Worm (Caenorhabditis elegans) whole organism, young adult: ENCODE measurements around the gene mrpl-48.

Experiments used
- B0019.2 ChIP-seq: fragments of 200-800 bp; sonication (Bioruptor generic); conservative IDR thresholded peaks from 2 replicates; pipeline ENCODE4 v1.3.6; 2022; ENCODE audit warnings: missing genetic modification reagents, missing genetic modification characterization, missing compliant biosample characterization
- B0261.1 ChIP-seq: sonication (generic microtip); optimal IDR thresholded peaks from 2 replicates; lab custom pipeline; 2016; ENCODE audit warnings: mild to moderate bottlenecking, missing genetic modification characterization, moderate library complexity, missing compliant biosample characterization
- C06A6.2 ChIP-seq: fragments of 200-800 bp; sonication (Bioruptor generic); conservative IDR thresholded peaks from 2 replicates; pipeline ENCODE4 v1.3.6; 2022; ENCODE audit warnings: missing genetic modification characterization, missing compliant biosample characterization
- C17E4.6 ChIP-seq: fragments of 200-800 bp; sonication (Bioruptor generic); IDR thresholded peaks from 2 replicates; pipeline ENCODE4 v1.3.6; 2022; ENCODE audit warnings: missing genetic modification reagents, missing genetic modification characterization, missing compliant biosample characterization
- F33H1.4 ChIP-seq: fragments of 200-800 bp; sonication (Bioruptor generic); IDR thresholded peaks from 2 replicates; pipeline ENCODE4 v1.3.6; 2022; ENCODE audit warnings: missing genetic modification reagents, missing genetic modification characterization, missing compliant biosample characterization
- F52B5.7 ChIP-seq: sonication (generic microtip); optimal IDR thresholded peaks from 2 replicates; lab custom pipeline; 2016; ENCODE audit warnings: mild to moderate bottlenecking, missing genetic modification characterization, missing compliant biosample characterization
- F55B11.4 ChIP-seq: sonication (generic microtip); optimal IDR thresholded peaks from 2 replicates; lab custom pipeline; 2016; ENCODE audit warnings: missing compliant biosample characterization, missing genetic modification characterization, borderline replicate concordance; ENCODE audit not compliant: insufficient read depth
- F57A8.1 ChIP-seq: fragments of 200-800 bp; sonication (Bioruptor generic); optimal IDR thresholded peaks from 2 replicates; lab custom pipeline; 2018; ENCODE audit warnings: mild to moderate bottlenecking, missing genetic modification characterization, moderate library complexity, missing compliant biosample characterization
- K11D2.4 ChIP-seq: fragments of 200-800 bp; sonication (Bioruptor generic); IDR thresholded peaks from 2 replicates; pipeline ENCODE4 v1.3.6; 2022; ENCODE audit warnings: missing genetic modification reagents, missing genetic modification characterization, missing compliant biosample characterization
- Y53F4B.3 ChIP-seq: fragments of 200-800 bp; sonication (Bioruptor generic); IDR thresholded peaks from 2 replicates; pipeline ENCODE4 v1.3.6; 2022; ENCODE audit warnings: missing genetic modification reagents, missing genetic modification characterization, missing compliant biosample characterization
- Y95B8A.8 ChIP-seq: fragments of 200-800 bp; sonication (Bioruptor generic); IDR thresholded peaks from 2 replicates; pipeline ENCODE4 v1.3.6; 2022; ENCODE audit warnings: missing genetic modification reagents, missing genetic modification characterization, missing compliant biosample characterization
- ZK185.1 ChIP-seq: sonication (generic microtip); optimal IDR thresholded peaks from 2 replicates; lab custom pipeline; 2016; ENCODE audit warnings: mild to moderate bottlenecking, missing genetic modification characterization, missing compliant biosample characterization; ENCODE audit not compliant: poor library complexity, severe bottlenecking
- ama-1 ChIP-seq, 3 experiments: fragments of 150-350 bp in 1 of 3; sonication (generic microtip) in 2 of 3; optimal IDR thresholded peaks; 2 replicates each; lab custom pipeline; 2014 to 2018; ENCODE audit warnings: missing biosample characterization in 2 of 3, missing genetic modification characterization in 2 of 3, missing genetic modification reagents in 2 of 3
- aptf-3 ChIP-seq: fragments of 200-800 bp; sonication (Bioruptor generic); IDR thresholded peaks from 2 replicates; pipeline ENCODE4 v1.3.6; 2022; ENCODE audit warnings: missing genetic modification characterization, missing compliant biosample characterization
- atf-7 ChIP-seq: sonication (generic microtip); optimal IDR thresholded peaks from 2 replicates; lab custom pipeline; 2017; ENCODE audit warnings: mild to moderate bottlenecking, missing genetic modification characterization, missing compliant biosample characterization
- athp-1 ChIP-seq: sonication (generic microtip); optimal IDR thresholded peaks from 2 replicates; lab custom pipeline; 2017; ENCODE audit warnings: mild to moderate bottlenecking, missing genetic modification characterization, missing compliant biosample characterization
- attf-3 ChIP-seq: fragments of 200-800 bp; sonication (Bioruptor generic); conservative IDR thresholded peaks from 2 replicates; pipeline ENCODE4 v1.3.6; 2022; ENCODE audit warnings: missing genetic modification reagents, missing genetic modification characterization, missing compliant biosample characterization
- bed-1 ChIP-seq: fragments of 200-800 bp; sonication (Bioruptor generic); IDR thresholded peaks from 2 replicates; pipeline ENCODE4 v1.3.6; 2022; ENCODE audit warnings: missing genetic modification reagents, missing genetic modification characterization, missing compliant biosample characterization
- chd-7 ChIP-seq: sonication (generic microtip); optimal IDR thresholded peaks from 2 replicates; lab custom pipeline; 2016; ENCODE audit warnings: mild to moderate bottlenecking, missing genetic modification characterization, moderate library complexity, missing compliant biosample characterization
- dox-1 ChIP-seq: fragments of 200-800 bp; sonication (Bioruptor generic); IDR thresholded peaks from 2 replicates; pipeline ENCODE4 v1.3.6; 2022; ENCODE audit warnings: missing genetic modification reagents, missing genetic modification characterization, missing compliant biosample characterization
- dpff-1 ChIP-seq: sonication (generic microtip); optimal IDR thresholded peaks from 2 replicates; lab custom pipeline; 2017; ENCODE audit warnings: mild to moderate bottlenecking, missing genetic modification characterization, missing compliant biosample characterization
- egl-44 ChIP-seq: fragments of 200-800 bp; sonication (Bioruptor generic); IDR thresholded peaks from 2 replicates; pipeline ENCODE4 v1.3.6; 2022; ENCODE audit warnings: missing genetic modification reagents, missing genetic modification characterization, missing compliant biosample characterization
- ets-4 ChIP-seq: fragments of 200-800 bp; sonication (Bioruptor generic); optimal IDR thresholded peaks from 2 replicates; lab custom pipeline; 2018; ENCODE audit warnings: mild to moderate bottlenecking, missing genetic modification characterization, missing compliant biosample characterization
- gei-17 ChIP-seq: fragments of 200-800 bp; sonication (Bioruptor generic); optimal IDR thresholded peaks from 2 replicates; lab custom pipeline; 2018; ENCODE audit warnings: mild to moderate bottlenecking, missing genetic modification characterization, missing compliant biosample characterization
- hlh-12 ChIP-seq: sonication (generic microtip); optimal IDR thresholded peaks from 2 replicates; lab custom pipeline; 2016; ENCODE audit warnings: missing genetic modification characterization, missing compliant biosample characterization
- hrde-1 ChIP-seq: sonication (generic microtip); optimal IDR thresholded peaks from 2 replicates; lab custom pipeline; 2016; ENCODE audit warnings: missing genetic modification characterization, mild to moderate bottlenecking, missing compliant biosample characterization, moderate library complexity, missing genotype, missing genetic modification reagents, borderline replicate concordance
- let-526 ChIP-seq: fragments of 200-800 bp; sonication (Bioruptor generic); IDR thresholded peaks from 2 replicates; pipeline ENCODE4 v1.3.6; 2022; ENCODE audit warnings: missing genetic modification reagents, missing genetic modification characterization, missing compliant biosample characterization
- lin-40 ChIP-seq: sonication (generic microtip); optimal IDR thresholded peaks from 2 replicates; lab custom pipeline; 2016; ENCODE audit warnings: missing genetic modification characterization, mild to moderate bottlenecking, missing compliant biosample characterization, missing genotype, missing genetic modification reagents
- lin-54 ChIP-seq: fragments of 200-800 bp; sonication (Bioruptor generic); optimal IDR thresholded peaks from 2 replicates; lab custom pipeline; 2018; ENCODE audit warnings: mild to moderate bottlenecking, missing genetic modification characterization, missing compliant biosample characterization
- lir-1 ChIP-seq: fragments of 200-800 bp; sonication (Bioruptor generic); conservative IDR thresholded peaks from 2 replicates; pipeline ENCODE4 v1.3.6; 2022; ENCODE audit warnings: missing genetic modification reagents, missing genetic modification characterization, missing compliant biosample characterization
- lsl-1 ChIP-seq: fragments of 200-800 bp; sonication (Bioruptor generic); optimal IDR thresholded peaks from 2 replicates; lab custom pipeline; 2018; ENCODE audit warnings: mild to moderate bottlenecking, missing genetic modification characterization, moderate library complexity, missing compliant biosample characterization
- lsy-27 ChIP-seq: sonication (generic microtip); optimal IDR thresholded peaks from 2 replicates; lab custom pipeline; 2017; ENCODE audit warnings: missing genetic modification characterization, mild to moderate bottlenecking, missing compliant biosample characterization, antibody characterized with exemption, missing genotype, borderline replicate concordance; ENCODE audit not compliant: insufficient read depth
- madf-3 ChIP-seq: fragments of 200-800 bp; sonication (Bioruptor generic); IDR thresholded peaks from 2 replicates; pipeline ENCODE4 v1.3.6; 2022; ENCODE audit warnings: missing genetic modification reagents, missing genetic modification characterization, missing compliant biosample characterization
- madf-8 ChIP-seq: fragments of 200-800 bp; sonication (Bioruptor generic); conservative IDR thresholded peaks from 2 replicates; pipeline ENCODE4 v1.3.6; 2022; ENCODE audit warnings: missing genetic modification reagents, missing genetic modification characterization, missing compliant biosample characterization
- mxl-1 ChIP-seq: sonication (generic microtip); optimal IDR thresholded peaks from 2 replicates; lab custom pipeline; 2016; ENCODE audit warnings: missing genetic modification characterization, missing compliant biosample characterization
- nfyb-1 ChIP-seq: fragments of 200-800 bp; sonication (Bioruptor generic); IDR thresholded peaks from 2 replicates; pipeline ENCODE4 v1.3.6; 2022; ENCODE audit warnings: missing genetic modification reagents, missing genetic modification characterization, missing compliant biosample characterization
- nhr-80 ChIP-seq: sonication (generic microtip); optimal IDR thresholded peaks from 2 replicates; lab custom pipeline; 2016; ENCODE audit warnings: missing genetic modification characterization, missing compliant biosample characterization
- pha-4 ChIP-seq: fragments of 150-350 bp; sonication (generic microtip); optimal IDR thresholded peaks from 2 replicates; lab custom pipeline; 2014; ENCODE audit warnings: missing biosample characterization, missing genetic modification reagents, missing genetic modification characterization
- snpc-4 ChIP-seq, 5 experiments: fragments of 150-350 bp in 1 of 5; sonication (generic microtip) in 4 of 5; optimal IDR thresholded peaks; 2 replicates each; lab custom pipeline; 2014 to 2018; ENCODE audit warnings: missing genetic modification characterization in 5 of 5, missing biosample characterization in 3 of 5, antibody characterized with exemption in 2 of 5, mild to moderate bottlenecking in 2 of 5, missing compliant biosample characterization in 2 of 5, missing genotype in 2 of 5, moderate library complexity in 2 of 5, missing genetic modification reagents in 1 of 5
- sptf-2 ChIP-seq: fragments of 200-800 bp; sonication (Bioruptor generic); optimal IDR thresholded peaks from 2 replicates; lab custom pipeline; 2018; ENCODE audit warnings: mild to moderate bottlenecking, missing genetic modification characterization, missing compliant biosample characterization
- tbp1 ChIP-seq: fragments of 200-800 bp; sonication (Bioruptor generic); optimal IDR thresholded peaks from 2 replicates; lab custom pipeline; 2018; ENCODE audit warnings: mild to moderate bottlenecking, missing genetic modification characterization, missing compliant biosample characterization
- tlf-1 ChIP-seq: fragments of 200-800 bp; sonication (Bioruptor generic); optimal IDR thresholded peaks from 2 replicates; lab custom pipeline; 2018; ENCODE audit warnings: mild to moderate bottlenecking, missing genetic modification characterization, missing compliant biosample characterization
- unc-62 ChIP-seq: fragments of 150-350 bp; optimal IDR thresholded peaks from 2 replicates; lab custom pipeline; 2014; ENCODE audit warnings: missing biosample characterization, missing genetic modification reagents, missing genetic modification characterization
- zfh-2 ChIP-seq: fragments of 200-800 bp; sonication (Bioruptor generic); conservative IDR thresholded peaks from 2 replicates; pipeline ENCODE4 v1.3.6; 2022; ENCODE audit warnings: missing genetic modification reagents, missing genetic modification characterization, missing compliant biosample characterization
- ztf-26 ChIP-seq: sonication (generic microtip); optimal IDR thresholded peaks from 2 replicates; lab custom pipeline; 2017; ENCODE audit warnings: missing genetic modification characterization, missing compliant biosample characterization
- ztf-28 ChIP-seq: fragments of 200-800 bp; sonication (Bioruptor generic); IDR thresholded peaks from 2 replicates; pipeline ENCODE4 v1.3.6; 2022; ENCODE audit warnings: missing genetic modification reagents, missing genetic modification characterization, missing compliant biosample characterization

Gene mrpl-48

ce11 chrV:5584833-5585232 lies 8.7 kb upstream of the mrpl-48 start, which contains the start of gene CD4.11:
TSS of gene CD4.11 (plus strand) at chrV:5585133.
- no peak for TF ChIP-seq lsy-27
- TF ChIP-seq lsl-1 (GFP tag; lab: Kevin White, UChicago), result no peak
- no peak for TF ChIP-seq let-526

ce11 chrV:5587042-5587441 lies 6.5 kb upstream of the mrpl-48 start:
- TF ChIP-seq hrde-1 (tag; lab: Kevin White, UChicago) (no peak), atf-7 (tag; lab: Kevin White, UChicago) (peak; percentile 7), F33H1.4 (no peak), K11D2.4 (GFP tag; lab: Robert Waterston, UW) (no peak), gei-17 (GFP tag; lab: Kevin White, UChicago) (peak; percentile 54), Y53F4B.3 (no peak), ztf-26 (tag; lab: Kevin White, UChicago) (peak; percentile 75), mxl-1 (no peak), hlh-12 (tag; lab: Kevin White, UChicago) (no peak), ama-1 (optimal IDR thresholded peaks at IDR 0.05; lab: Kevin White, UChicago) (no peak), ama-1 (GFP tag; optimal IDR thresholded peaks at IDR 0.05; lab: Kevin White, UChicago) (no peak), pha-4 (tag; lab: Kevin White, UChicago) (no peak), madf-3 (GFP tag; lab: Robert Waterston, UW) (no peak), tbp1 (peak; percentile 53), aptf-3 (GFP tag; lab: Robert Waterston, UW) (no peak), ztf-28 (GFP tag; lab: Robert Waterston, UW) (no peak), chd-7 (tag; lab: Kevin White, UChicago) (no peak), lin-54 (GFP tag; lab: Kevin White, UChicago) (no peak), athp-1 (tag; lab: Kevin White, UChicago) (no peak), B0019.2 (GFP tag; lab: Robert Waterston, UW) (no peak), F55B11.4 (tag; lab: Kevin White, UChicago) (no peak), zfh-2 (GFP tag; lab: Robert Waterston, UW) (0 out of 2 replicates have a peak, but pooled peaks have one; percentile 9), Y95B8A.8 (GFP tag; lab: Robert Waterston, UW) (no peak), bed-1 (no peak), lir-1 (no peak), nfyb-1 (GFP tag; lab: Robert Waterston, UW) (peak; percentile 71), B0261.1 (tag; lab: Kevin White, UChicago) (peak; percentile 46), let-526 (no peak), attf-3 (GFP tag; lab: Robert Waterston, UW) (no peak), unc-62 (GFP tag; lab: Kevin White, UChicago) (no peak), lin-40 (tag; lab: Kevin White, UChicago) (peak; percentile 62), F52B5.7 (tag; lab: Kevin White, UChicago) (no peak), ZK185.1 (tag; lab: Kevin White, UChicago) (peak; percentile 14), lsy-27 (no peak), egl-44 (GFP tag; lab: Robert Waterston, UW) (no peak), nhr-80 (tag; lab: Kevin White, UChicago) (no peak), dox-1 (0 out of 2 replicates have a peak, but pooled peaks have one; percentile 24), C06A6.2 (GFP tag; lab: Robert Waterston, UW) (peak; percentile 67), dpff-1 (tag; lab: Kevin White, UChicago) (no peak), sptf-2 (GFP tag; lab: Kevin White, UChicago) (no peak), snpc-4 (GFP tag; optimal IDR thresholded peaks at IDR 0.05; lab: Kevin White, UChicago) (peak; percentile 81), snpc-4 (tag; optimal IDR thresholded peaks at IDR 0.05; lab: Kevin White, UChicago) (peak; percentile 86 to 98 (median 96)), tlf-1 (no peak), madf-8 (GFP tag; lab: Robert Waterston, UW) (no peak), F57A8.1 (GFP tag; lab: Kevin White, UChicago) (no peak), C17E4.6 (GFP tag; lab: Robert Waterston, UW) (no peak), ets-4 (GFP tag; lab: Kevin White, UChicago) (no peak)
